Worm (Caenorhabditis elegans) whole organism, L4 larva: ENCODE measurements around the gene ZK1248.19.

Experiments used
- F44E2.7 ChIP-seq: fragments of 200-800 bp; sonication (Bioruptor generic); IDR thresholded peaks from 2 replicates; pipeline ENCODE4 v2.1.2; 2022; ENCODE audit warnings: missing genetic modification characterization, missing compliant biosample characterization
- T20F7.1 ChIP-seq: fragments of 200-800 bp; sonication (Bioruptor generic); optimal IDR thresholded peaks from 2 replicates; lab custom pipeline; 2018; ENCODE audit warnings: mild to moderate bottlenecking, missing genetic modification characterization, missing compliant biosample characterization
- T26A8.4 ChIP-seq: fragments of 200-800 bp; sonication (Bioruptor generic); IDR thresholded peaks from 2 replicates; pipeline ENCODE4 v1.3.6; 2022; ENCODE audit warnings: missing genetic modification characterization, missing compliant biosample characterization
- ZK337.2 ChIP-seq: fragments of 200-800 bp; sonication (Bioruptor generic); IDR thresholded peaks from 2 replicates; pipeline ENCODE4 v1.3.6; 2022; ENCODE audit warnings: missing genetic modification reagents, missing genetic modification characterization, missing compliant biosample characterization
- ama-1 ChIP-seq: fragments of 150-350 bp; optimal IDR thresholded peaks from 2 replicates; lab custom pipeline; 2014; ENCODE audit warnings: inconsistent platforms, mixed read lengths
- attf-4 ChIP-seq: sonication (generic microtip); optimal IDR thresholded peaks from 3 replicates; lab custom pipeline; 2017; ENCODE audit warnings: missing biosample characterization, missing genetic modification characterization
- ceh-20 ChIP-seq: fragments of 200-800 bp; sonication (Bioruptor generic); IDR thresholded peaks from 2 replicates; pipeline ENCODE4 v1.3.6; 2022; ENCODE audit warnings: missing genetic modification reagents, missing genetic modification characterization, missing compliant biosample characterization
- ceh-32 ChIP-seq: sonication (generic microtip); optimal IDR thresholded peaks from 2 replicates; lab custom pipeline; 2016; ENCODE audit warnings: mild to moderate bottlenecking, missing genetic modification characterization, missing compliant biosample characterization; ENCODE audit not compliant: poor library complexity
- ceh-62 ChIP-seq: sonication (generic microtip); optimal IDR thresholded peaks from 2 replicates; lab custom pipeline; 2017; ENCODE audit warnings: missing biosample characterization, missing genetic modification characterization
- ces-1 ChIP-seq: fragments of 150-350 bp; sonication (generic microtip); optimal IDR thresholded peaks from 4 replicates; lab custom pipeline; 2014; ENCODE audit warnings: missing biosample characterization, missing genetic modification reagents, missing genetic modification characterization
- cey-2 ChIP-seq: sonication (generic microtip); optimal IDR thresholded peaks from 3 replicates; lab custom pipeline; 2017; ENCODE audit warnings: missing genetic modification characterization, mild to moderate bottlenecking, missing compliant biosample characterization, antibody characterized with exemption, borderline replicate concordance; ENCODE audit not compliant: insufficient read depth
- ctbp-1 ChIP-seq: fragments of 200-800 bp; sonication (Bioruptor generic); IDR thresholded peaks from 2 replicates; pipeline ENCODE4 v1.3.6; 2022; ENCODE audit warnings: missing genetic modification reagents, missing genetic modification characterization, missing compliant biosample characterization
- daf-16 ChIP-seq, 3 experiments: sonication (generic microtip); optimal IDR thresholded peaks; 2 replicates each; lab custom pipeline; 2016 to 2017; ENCODE audit warnings: missing genetic modification characterization in 3 of 3, missing genetic modification reagents in 3 of 3, mild to moderate bottlenecking in 2 of 3, missing compliant biosample characterization in 2 of 3, missing biosample characterization in 1 of 3, moderate library complexity in 1 of 3
- dpl-1 ChIP-seq: fragments of 150-350 bp; optimal IDR thresholded peaks from 2 replicates; lab custom pipeline; 2014; ENCODE audit warnings: missing biosample characterization, missing genetic modification reagents, missing genetic modification characterization
- duxl-1 ChIP-seq: sonication (generic microtip); optimal IDR thresholded peaks from 2 replicates; lab custom pipeline; 2016; ENCODE audit warnings: mild to moderate bottlenecking, missing genetic modification characterization, moderate library complexity, missing compliant biosample characterization; ENCODE audit not compliant: poor library complexity
- dve-1 ChIP-seq: sonication (generic microtip); optimal IDR thresholded peaks from 2 replicates; lab custom pipeline; 2017; ENCODE audit warnings: antibody characterized with exemption, mild to moderate bottlenecking, missing genetic modification characterization, missing compliant biosample characterization; ENCODE audit not compliant: insufficient read depth
- egl-43 ChIP-seq: fragments of 200-800 bp; sonication (Bioruptor generic); IDR thresholded peaks from 2 replicates; pipeline ENCODE4 v1.3.6; 2022; ENCODE audit warnings: missing genetic modification reagents, missing genetic modification characterization, missing compliant biosample characterization
- hif-1 ChIP-seq, 2 experiments: sonication (generic microtip); optimal IDR thresholded peaks; 2 replicates each; lab custom pipeline; 2016 to 2017; ENCODE audit warnings: missing compliant biosample characterization in 2 of 2, missing genetic modification characterization in 2 of 2, missing genetic modification reagents in 2 of 2, missing genotype in 2 of 2, mild to moderate bottlenecking in 1 of 2
- hlh-30 ChIP-seq: sonication (generic microtip); optimal IDR thresholded peaks from 2 replicates; lab custom pipeline; 2017; ENCODE audit warnings: antibody characterized with exemption, mild to moderate bottlenecking, missing genetic modification characterization, missing compliant biosample characterization; ENCODE audit not compliant: insufficient read depth
- hmg-1.1 ChIP-seq: fragments of 200-800 bp; sonication (Bioruptor generic); IDR thresholded peaks from 2 replicates; pipeline ENCODE4 v1.3.6; 2022; ENCODE audit warnings: missing genetic modification reagents, missing genetic modification characterization, missing compliant biosample characterization
- lin-1 ChIP-seq: fragments of 200-800 bp; sonication (Bioruptor generic); IDR thresholded peaks from 2 replicates; pipeline ENCODE4 v1.3.6; 2022; ENCODE audit warnings: missing genetic modification reagents, missing genetic modification characterization, missing compliant biosample characterization
- lin-13 ChIP-seq: fragments of 150-350 bp; optimal IDR thresholded peaks from 2 replicates; lab custom pipeline; 2014; ENCODE audit warnings: missing biosample characterization, missing genetic modification reagents, missing genetic modification characterization
- lin-39 ChIP-seq: fragments of 150-350 bp; optimal IDR thresholded peaks from 2 replicates; lab custom pipeline; 2014; ENCODE audit warnings: missing biosample characterization, missing genetic modification reagents, missing genetic modification characterization
- lsy-2 ChIP-seq, 2 experiments: fragments of 150-350 bp in 1 of 2; sonication (generic microtip) in 1 of 2; optimal IDR thresholded peaks; 2 replicates each; lab custom pipeline; 2014 to 2017; ENCODE audit warnings: missing biosample characterization in 2 of 2, missing genetic modification characterization in 2 of 2
- madf-5 ChIP-seq, 2 experiments: fragments of 200-800 bp; sonication (Bioruptor generic); IDR thresholded peaks; 2 replicates each; pipeline ENCODE4 v1.3.6; 2022; ENCODE audit warnings: missing compliant biosample characterization in 2 of 2, missing genetic modification characterization in 2 of 2
- mdt-29 ChIP-seq: fragments of 200-800 bp; sonication (Bioruptor generic); IDR thresholded peaks from 2 replicates; pipeline ENCODE4 v1.3.6; 2022; ENCODE audit warnings: missing genetic modification reagents, missing genetic modification characterization, missing compliant biosample characterization
- mep-1 ChIP-seq: fragments of 150-350 bp; sonication (generic microtip); optimal IDR thresholded peaks from 3 replicates; lab custom pipeline; 2014; ENCODE audit warnings: missing biosample characterization, missing genetic modification characterization
- mes-2 ChIP-seq: sonication (generic microtip); optimal IDR thresholded peaks from 2 replicates; lab custom pipeline; 2016; ENCODE audit warnings: missing genotype, mild to moderate bottlenecking, missing genetic modification characterization, missing compliant biosample characterization; ENCODE audit not compliant: poor library complexity, severe bottlenecking
- mxl-2 ChIP-seq: fragments of 200-800 bp; sonication (Bioruptor generic); conservative IDR thresholded peaks from 2 replicates; pipeline ENCODE4 v1.3.6; 2022; ENCODE audit warnings: missing genetic modification reagents, missing genetic modification characterization, missing compliant biosample characterization
- mxl-3 ChIP-seq: fragments of 200-800 bp; sonication (Bioruptor generic); optimal IDR thresholded peaks from 2 replicates; lab custom pipeline; 2018; ENCODE audit warnings: mild to moderate bottlenecking, missing genetic modification characterization, missing compliant biosample characterization
- nhr-10 ChIP-seq: fragments of 150-350 bp; optimal IDR thresholded peaks from 2 replicates; lab custom pipeline; 2014; ENCODE audit warnings: missing biosample characterization, missing genetic modification characterization
- nhr-11 ChIP-seq: fragments of 150-350 bp; optimal IDR thresholded peaks from 2 replicates; lab custom pipeline; 2014; ENCODE audit warnings: missing biosample characterization, missing genetic modification characterization
- nhr-111 ChIP-seq: fragments of 200-800 bp; sonication (Bioruptor generic); optimal IDR thresholded peaks from 2 replicates; lab custom pipeline; 2018; ENCODE audit warnings: mild to moderate bottlenecking, missing genetic modification characterization, missing compliant biosample characterization
- nhr-28 ChIP-seq: fragments of 150-350 bp; optimal IDR thresholded peaks from 2 replicates; lab custom pipeline; 2014; ENCODE audit warnings: missing biosample characterization, missing genetic modification characterization
- nhr-42 ChIP-seq: fragments of 200-800 bp; sonication (Bioruptor generic); IDR thresholded peaks from 2 replicates; pipeline ENCODE4 v1.3.6; 2022; ENCODE audit warnings: missing genetic modification characterization, missing compliant biosample characterization
- nhr-6 ChIP-seq: fragments of 150-350 bp; optimal IDR thresholded peaks from 2 replicates; lab custom pipeline; 2014; ENCODE audit warnings: missing biosample characterization, missing genetic modification characterization
- php-3 ChIP-seq: fragments of 200-800 bp; sonication (Bioruptor generic); IDR thresholded peaks from 2 replicates; pipeline ENCODE4 v1.3.6; 2022; ENCODE audit warnings: missing genetic modification reagents, missing genetic modification characterization, missing compliant biosample characterization
- saeg-2 ChIP-seq: fragments of 200-800 bp; sonication (Bioruptor generic); IDR thresholded peaks from 2 replicates; pipeline ENCODE4 v1.3.6; 2022; ENCODE audit warnings: missing genetic modification reagents, missing genetic modification characterization, missing compliant biosample characterization
- spr-3 ChIP-seq: fragments of 200-800 bp; sonication (Bioruptor generic); optimal IDR thresholded peaks from 2 replicates; lab custom pipeline; 2018; ENCODE audit warnings: mild to moderate bottlenecking, missing genetic modification characterization, missing compliant biosample characterization
- tra-1 ChIP-seq: fragments of 200-800 bp; sonication (Bioruptor generic); IDR thresholded peaks from 2 replicates; pipeline ENCODE4 v1.3.6; 2022; ENCODE audit warnings: missing genetic modification reagents, missing genetic modification characterization, missing compliant biosample characterization
- unc-62 ChIP-seq, 3 experiments: fragments of 150-350 bp in 1 of 3; sonication (generic microtip); optimal IDR thresholded peaks in 2 of 3; peaks in 1 of 3; 1 replicate in 1 of 3; 2 replicates in 2 of 3; lab custom pipeline; 2014 to 2017; ENCODE audit warnings: missing biosample characterization in 3 of 3, missing genetic modification characterization in 3 of 3, missing genetic modification reagents in 3 of 3, missing genotype in 1 of 3
- zag-1 ChIP-seq: fragments of 150-350 bp; optimal IDR thresholded peaks from 2 replicates; lab custom pipeline; 2014; ENCODE audit warnings: missing biosample characterization, missing genetic modification characterization
- zfp-2 ChIP-seq: sonication (generic microtip); optimal IDR thresholded peaks from 2 replicates; lab custom pipeline; 2016; ENCODE audit warnings: mild to moderate bottlenecking, missing genetic modification characterization, missing compliant biosample characterization

ZK1248.19 gene

DNA sequence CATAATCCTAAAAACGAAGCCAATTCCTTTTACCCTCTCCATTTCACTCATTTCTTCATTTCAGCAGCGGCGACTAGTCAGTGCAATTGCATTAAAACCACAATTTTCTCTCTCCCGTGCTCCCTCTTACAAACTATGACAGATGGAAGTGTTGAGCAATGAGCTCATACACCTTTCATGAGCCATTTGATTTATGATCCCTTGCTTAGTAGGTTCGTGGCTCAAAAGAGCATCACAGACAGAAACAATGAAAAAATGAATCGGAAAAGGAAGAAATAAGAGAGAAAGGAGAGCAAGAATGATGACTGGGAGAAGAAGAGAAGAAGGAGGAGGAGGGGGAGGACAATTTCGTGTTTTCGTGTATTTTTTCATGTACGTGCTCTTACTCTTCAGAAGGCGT lies 32.3 kb upstream of the ZK1248.19 start:
- TF ChIP-seq ctbp-1 (GFP tag; lab: Robert Waterston, UW) (no peak), hlh-30 (no peak), ceh-20 (GFP tag; lab: Robert Waterston, UW) (peak; percentile 35; the same call in 1 of the 2 replicates), unc-62 (GFP tag; optimal IDR thresholded peaks at IDR 0.05 in 1 of 2; lab: Kevin White, UChicago) (peak in 1 of 2 experiments; percentile 93), unc-62 (tag; optimal IDR thresholded peaks at IDR 0.05; lab: Kevin White, UChicago) (no peak)

DNA sequence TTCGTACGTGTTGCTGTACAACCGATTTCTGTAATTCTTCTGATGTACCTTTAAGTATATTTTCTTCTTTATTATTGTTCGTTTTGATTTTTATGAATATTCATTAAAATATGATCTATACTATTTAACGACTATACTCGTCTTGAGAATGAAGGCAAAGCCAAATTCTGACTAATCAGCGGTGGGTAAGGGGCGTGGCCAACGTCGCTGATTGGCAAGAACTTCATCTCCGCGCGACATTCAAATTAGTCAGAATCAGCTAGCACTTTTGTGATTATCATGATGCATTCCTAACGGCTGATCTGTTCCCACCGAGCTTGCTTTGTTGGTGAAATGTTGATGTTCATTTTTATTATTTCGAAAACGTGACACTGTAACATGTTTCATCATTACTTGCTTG lies 27.7 kb upstream of the ZK1248.19 start:
- TF ChIP-seq hmg-1.1 (GFP tag; lab: Robert Waterston, UW), result no peak
- peak; percentile 36 for TF ChIP-seq ama-1
- TF ChIP-seq nhr-28 (tag; lab: Kevin White, UChicago), result peak; percentile 24
- TF ChIP-seq php-3, result 0 out of 2 replicates have a peak, but pooled peaks have one; percentile 20
- peak; percentile 35 for TF ChIP-seq mes-2 (tag; lab: Kevin White, UChicago)
- no peak for TF ChIP-seq madf-5 (GFP tag; IDR thresholded peaks at IDR 0.05; lab: Robert Waterston, UW)
- TF ChIP-seq egl-43 (GFP tag; lab: Robert Waterston, UW), result no peak
- no peak for TF ChIP-seq dpl-1 (GFP tag; lab: Kevin White, UChicago)

DNA sequence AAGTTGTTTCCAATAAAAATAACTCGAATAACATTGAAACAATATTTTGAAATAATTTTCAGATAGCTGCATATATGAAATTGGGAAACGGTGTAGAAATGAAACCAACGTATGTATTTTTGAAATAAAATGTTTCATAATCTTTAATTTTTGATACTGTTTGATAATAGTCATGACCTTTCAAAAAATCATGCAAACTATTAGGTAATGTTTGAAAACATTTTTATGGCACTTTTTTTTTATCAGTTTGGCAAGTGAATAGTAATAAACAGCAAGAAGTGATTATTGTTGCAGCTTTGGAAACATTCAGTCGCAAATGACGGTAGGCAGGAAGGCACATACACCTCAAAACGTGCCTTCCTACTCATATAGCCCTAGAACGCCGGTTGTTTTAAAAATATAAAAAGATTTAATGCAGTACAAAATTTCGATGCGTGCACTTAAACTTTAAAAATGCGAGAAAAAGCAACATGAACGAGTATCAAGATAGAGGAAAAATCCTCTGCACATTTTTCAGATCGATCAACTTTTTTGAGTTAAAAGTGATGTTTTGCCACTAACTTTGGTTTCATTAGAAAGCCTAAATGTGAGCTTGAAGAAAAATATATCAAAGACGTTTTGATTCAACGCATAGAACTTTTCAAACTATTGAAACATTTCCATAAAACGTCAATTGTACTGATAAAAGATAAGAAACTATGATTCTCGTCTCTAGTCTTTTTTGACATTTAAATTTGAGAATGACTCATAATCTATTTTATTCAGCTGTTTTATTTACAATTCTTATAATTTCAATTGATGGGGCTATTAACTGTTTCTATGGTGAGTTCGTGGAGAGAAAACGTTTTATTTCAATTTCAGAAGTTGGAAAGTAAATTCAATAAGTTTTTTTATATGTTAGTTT lies 26.4 kb upstream of the ZK1248.19 start, which contains the start of gene F55C12.19:
Gene F55C12.19 (plus strand): TSS at position 735 of the 904 bp plus-strand sequence.
- TF ChIP-seq ZK337.2 (GFP tag; lab: Robert Waterston, UW) (no peak), duxl-1 (tag; lab: Kevin White, UChicago) (no peak), spr-3 (GFP tag; lab: Kevin White, UChicago) (no peak), mxl-2 (GFP tag; lab: Robert Waterston, UW) (no peak), nhr-42 (GFP tag; lab: Robert Waterston, UW) (no peak), ces-1 (GFP tag; lab: Kevin White, UChicago) (no peak), egl-43 (GFP tag; lab: Robert Waterston, UW) (no peak), mdt-29 (no peak), php-3 (peak; percentile 54; the same call in 1 of the 2 replicates), F44E2.7 (GFP tag; lab: Robert Waterston, UW) (no peak), nhr-6 (tag; lab: Kevin White, UChicago) (peak; percentile 78), cey-2 (tag; lab: Kevin White, UChicago) (no peak), zfp-2 (no peak), lsy-2 (tag; optimal IDR thresholded peaks at IDR 0.05; lab: Kevin White, UChicago) (no peak), hif-1 (tag; optimal IDR thresholded peaks at IDR 0.05; lab: Kevin White, UChicago) (no peak), lin-13 (GFP tag; lab: Kevin White, UChicago) (no peak), lin-39 (tag; lab: Kevin White, UChicago) (no peak), nhr-10 (no peak), attf-4 (no peak), ceh-62 (no peak), mxl-3 (GFP tag; lab: Kevin White, UChicago) (no peak), tra-1 (GFP tag; lab: Robert Waterston, UW) (no peak), nhr-28 (tag; lab: Kevin White, UChicago) (peak; percentile 39), saeg-2 (GFP tag; lab: Robert Waterston, UW) (no peak), ctbp-1 (GFP tag; lab: Robert Waterston, UW) (no peak), dve-1 (tag; lab: Kevin White, UChicago) (peak; percentile 37), nhr-11 (tag; lab: Kevin White, UChicago) (no peak), mep-1 (tag; lab: Kevin White, UChicago) (peak; percentile 2), daf-16 (GFP tag; optimal IDR thresholded peaks at IDR 0.05; lab: Kevin White, UChicago) (no peak), daf-16 (tag; optimal IDR thresholded peaks at IDR 0.05; lab: Kevin White, UChicago) (peak; percentile 86), ceh-32 (tag; lab: Kevin White, UChicago) (no peak), nhr-111 (no peak), T20F7.1 (no peak), T26A8.4 (GFP tag; lab: Robert Waterston, UW) (no peak), lin-1 (no peak), zag-1 (tag; lab: Kevin White, UChicago) (no peak)
